Fruit fly (Drosophila melanogaster) whole organism, embryonic: ENCODE results near the gene pasi2.
A peak's percentile ranks its signal among the peaks of the same experiment; 100 is the strongest.

Source experiments
- Camta ChIP-seq: fragments of 200-800 bp; sonication (Bioruptor generic); optimal IDR thresholded peaks from 2 replicates; lab custom pipeline; 2016; ENCODE audit warnings: missing biosample characterization, missing genetic modification characterization
- az2 ChIP-seq: fragments of 200-800 bp; sonication (Bioruptor generic); optimal IDR thresholded peaks from 3 replicates; lab custom pipeline; 2016; ENCODE audit warnings: missing biosample characterization, missing genetic modification characterization

- TF ChIP-seq az2 (GFP tag; lab: Kevin White, UChicago) = peak; percentile 87
- TF ChIP-seq Camta (GFP tag; lab: Kevin White, UChicago) = peak; percentile 27
These were observed 18.3 kb downstream of the pasi2 start for dm6 chr3R:9353276-9353652.
